Worm (Caenorhabditis elegans) whole organism, L3 larva: Measurements from ENCODE around the gene bath-7.
"Not testable (repeated sequence)": the region's sequence is repeated elsewhere in the genome, so short reads cannot be mapped to it uniquely, and the experiment has no call there.

Source experiments
- ZK546.5 ChIP-seq: sonication (generic microtip); optimal IDR thresholded peaks from 2 replicates; lab custom pipeline; 2017; ENCODE audit warnings: missing biosample characterization, missing genetic modification characterization
- aly-2 ChIP-seq: fragments of 150-350 bp; optimal IDR thresholded peaks from 2 replicates; lab custom pipeline; 2014; ENCODE audit warnings: missing biosample characterization, missing genetic modification characterization
- ceh-16 ChIP-seq: sonication (generic microtip); optimal IDR thresholded peaks from 2 replicates; lab custom pipeline; 2017; ENCODE audit warnings: missing biosample characterization, missing genetic modification characterization
- ceh-28 ChIP-seq: fragments of 150-350 bp; optimal IDR thresholded peaks from 2 replicates; lab custom pipeline; 2014; ENCODE audit warnings: missing biosample characterization, missing genetic modification reagents, missing genetic modification characterization
- ceh-82 ChIP-seq: fragments of 150-350 bp; optimal IDR thresholded peaks from 2 replicates; lab custom pipeline; 2014; ENCODE audit warnings: missing biosample characterization, missing genetic modification characterization
- ceh-9 ChIP-seq: sonication (generic microtip); optimal IDR thresholded peaks from 2 replicates; lab custom pipeline; 2018; ENCODE audit warnings: missing biosample characterization, missing genetic modification characterization
- daf-12 ChIP-seq: fragments of 150-350 bp; optimal IDR thresholded peaks from 2 replicates; lab custom pipeline; 2014; ENCODE audit warnings: missing biosample characterization, missing genetic modification reagents, missing genetic modification characterization
- egl-5 ChIP-seq: fragments of 150-350 bp; optimal IDR thresholded peaks from 2 replicates; lab custom pipeline; 2017; ENCODE audit warnings: missing biosample characterization, missing genetic modification reagents, missing genetic modification characterization, inconsistent platforms
- elt-1 ChIP-seq: fragments of 150-350 bp; optimal IDR thresholded peaks from 2 replicates; lab custom pipeline; 2014; ENCODE audit warnings: missing biosample characterization, missing genetic modification characterization
- elt-2 ChIP-seq: sonication (generic microtip); optimal IDR thresholded peaks from 2 replicates; lab custom pipeline; 2016; ENCODE audit warnings: missing genetic modification reagents, mild to moderate bottlenecking, missing genetic modification characterization, missing compliant biosample characterization
- elt-3 ChIP-seq, 3 experiments: fragments of 150-350 bp in 1 of 3; sonication (generic microtip) in 2 of 3; optimal IDR thresholded peaks; 2 replicates in 2 of 3; 4 replicates in 1 of 3; lab custom pipeline; 2014 to 2017; ENCODE audit warnings: missing biosample characterization in 3 of 3, missing genetic modification characterization in 3 of 3
- eor-1 ChIP-seq, 2 experiments: fragments of 150-350 bp; optimal IDR thresholded peaks; 2 replicates each; lab custom pipeline; 2014 to 2018; ENCODE audit warnings: missing biosample characterization in 2 of 2, missing genetic modification characterization in 2 of 2
- fkh-2 ChIP-seq: fragments of 150-350 bp; optimal IDR thresholded peaks from 2 replicates; lab custom pipeline; 2014; ENCODE audit warnings: missing biosample characterization, missing genetic modification reagents, missing genetic modification characterization
- jun-1 ChIP-seq: fragments of 150-350 bp; optimal IDR thresholded peaks from 2 replicates; lab custom pipeline; 2014; ENCODE audit warnings: missing biosample characterization, missing genetic modification reagents, missing genetic modification characterization
- lin-39 ChIP-seq: fragments of 150-350 bp; optimal IDR thresholded peaks from 2 replicates; lab custom pipeline; 2018; ENCODE audit warnings: missing biosample characterization, missing genetic modification reagents, missing genetic modification characterization
- lsy-12 ChIP-seq: sonication (generic microtip); optimal IDR thresholded peaks from 2 replicates; lab custom pipeline; 2016; ENCODE audit warnings: mild to moderate bottlenecking, missing genetic modification characterization, missing compliant biosample characterization
- mdl-1 ChIP-seq: fragments of 150-350 bp; optimal IDR thresholded peaks from 2 replicates; lab custom pipeline; 2014; ENCODE audit warnings: missing biosample characterization, missing genetic modification characterization
- nhr-12 ChIP-seq: fragments of 150-350 bp; optimal IDR thresholded peaks from 2 replicates; lab custom pipeline; 2014; ENCODE audit warnings: missing biosample characterization, missing genetic modification characterization
- nhr-237 ChIP-seq: fragments of 150-350 bp; optimal IDR thresholded peaks from 2 replicates; lab custom pipeline; 2014; ENCODE audit warnings: missing biosample characterization, missing genetic modification characterization
- nhr-25 ChIP-seq: sonication (generic microtip); optimal IDR thresholded peaks from 2 replicates; lab custom pipeline; 2017; ENCODE audit warnings: missing biosample characterization, missing genetic modification characterization
- nhr-77 ChIP-seq: fragments of 150-350 bp; optimal IDR thresholded peaks from 2 replicates; lab custom pipeline; 2014; ENCODE audit warnings: missing biosample characterization, missing genetic modification characterization
- pha-4 ChIP-seq: fragments of 150-350 bp; optimal IDR thresholded peaks from 2 replicates; lab custom pipeline; 2014; ENCODE audit warnings: missing biosample characterization, missing genetic modification reagents, missing genetic modification characterization
- pqm-1 ChIP-seq: fragments of 150-350 bp; optimal IDR thresholded peaks from 2 replicates; lab custom pipeline; 2017; ENCODE audit warnings: missing biosample characterization, missing genetic modification characterization, inconsistent platforms
- sea-2 ChIP-seq: fragments of 150-350 bp; sonication (generic microtip); optimal IDR thresholded peaks from 4 replicates; lab custom pipeline; 2014; ENCODE audit warnings: missing biosample characterization, missing genetic modification reagents, missing genetic modification characterization
- unc-62 ChIP-seq: fragments of 150-350 bp; sonication (generic microtip); optimal IDR thresholded peaks from 4 replicates; lab custom pipeline; 2014; ENCODE audit warnings: missing biosample characterization, missing genetic modification reagents, missing genetic modification characterization
- zag-1 ChIP-seq: fragments of 150-350 bp; optimal IDR thresholded peaks from 2 replicates; lab custom pipeline; 2014; ENCODE audit warnings: missing biosample characterization, missing genetic modification characterization

Gene bath-7

DNA sequence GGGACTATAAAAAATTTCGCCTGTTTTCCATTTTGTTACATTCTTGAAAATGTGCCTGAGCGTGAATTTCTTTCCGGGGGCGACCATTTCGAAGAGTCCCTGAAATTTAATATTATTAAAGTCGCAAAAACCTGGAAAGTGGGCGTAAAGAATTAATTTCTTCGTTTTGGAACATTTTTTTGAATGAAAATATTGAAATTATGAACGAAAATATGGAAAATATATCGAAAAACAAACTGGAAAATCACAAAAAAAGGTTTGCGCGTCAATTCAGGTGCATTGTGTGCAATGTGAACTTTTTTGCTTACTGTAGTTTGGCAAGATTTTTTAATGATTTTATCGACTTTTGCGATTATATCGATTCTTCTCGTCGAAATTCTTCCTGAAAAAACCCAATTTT lies at the start of gene bath-7:
bath-7 (minus strand) TSS at position 101 of the 400 bp plus-strand sequence.
- TF ChIP-seq ceh-82 (tag; lab: Kevin White, UChicago) (no peak), ceh-9 (tag; lab: Kevin White, UChicago) (no peak), nhr-25 (no peak)

- not testable (repeated sequence) for TF ChIP-seq mdl-1; zag-1 (tag; lab: Kevin White, UChicago); aly-2 (tag; lab: Kevin White, UChicago)
These were observed 34.6 kb upstream of the bath-7 start, which contains the start of gene math-49 for ce11 chrII:1955568-1955967. Gene math-49, minus strand, starts transcription at chrII:1955668.

DNA sequence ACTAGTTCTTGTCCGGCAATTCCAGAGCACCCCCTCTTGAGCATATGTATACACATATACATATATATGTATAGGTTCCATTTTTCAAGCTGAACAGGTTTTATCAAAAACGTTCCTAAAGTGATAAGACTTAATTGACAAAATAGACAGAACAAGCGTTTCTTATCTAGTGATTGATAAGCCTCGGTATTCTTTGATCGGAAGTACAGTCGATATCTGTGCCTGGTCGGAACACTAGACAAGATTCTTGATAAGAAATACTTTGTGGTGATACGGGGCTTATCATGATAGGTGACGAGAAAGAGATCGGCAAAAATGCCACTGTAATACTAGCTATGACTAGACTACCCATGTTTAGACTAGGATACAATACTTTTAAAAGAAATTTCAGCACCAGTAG lies 28.2 kb upstream of the bath-7 start:
- TF ChIP-seq pqm-1 (tag; lab: Kevin White, UChicago) (peak; percentile 81), elt-2 (tag; lab: Kevin White, UChicago) (peak; percentile 99), elt-3 (tag; optimal IDR thresholded peaks at IDR 0.05; lab: Kevin White, UChicago) (peak in 1 of 3 experiments; percentile 28), nhr-237 (tag; lab: Kevin White, UChicago) (no peak), nhr-77 (tag; lab: Kevin White, UChicago) (no peak), jun-1 (peak; percentile 68)

DNA sequence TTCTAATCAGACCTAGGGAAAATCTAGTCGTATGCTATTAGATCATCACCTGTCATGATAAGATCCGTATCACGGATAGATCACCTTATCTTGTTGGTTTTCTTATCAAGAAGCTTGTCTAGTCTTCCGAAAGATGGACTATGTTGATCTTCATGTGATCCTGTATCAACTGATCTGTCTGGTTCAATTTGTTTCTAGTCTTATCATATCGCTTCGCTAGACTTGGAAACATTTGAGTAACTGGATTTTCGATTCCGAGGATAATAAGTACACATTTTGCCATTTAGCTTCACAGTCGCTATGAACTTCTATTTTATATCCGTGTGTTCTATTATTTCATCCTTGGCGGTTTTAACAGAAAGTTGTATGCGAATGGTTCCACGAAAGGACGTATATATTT lies 27.5 kb upstream of the bath-7 start, which contains the start of gene ZK250.2:
ZK250.2 (plus strand) TSS at position 301 of the 400 bp plus-strand sequence.
- TF ChIP-seq lsy-12; fkh-2; nhr-77 (tag; lab: Kevin White, UChicago): not testable (repeated sequence)

DNA sequence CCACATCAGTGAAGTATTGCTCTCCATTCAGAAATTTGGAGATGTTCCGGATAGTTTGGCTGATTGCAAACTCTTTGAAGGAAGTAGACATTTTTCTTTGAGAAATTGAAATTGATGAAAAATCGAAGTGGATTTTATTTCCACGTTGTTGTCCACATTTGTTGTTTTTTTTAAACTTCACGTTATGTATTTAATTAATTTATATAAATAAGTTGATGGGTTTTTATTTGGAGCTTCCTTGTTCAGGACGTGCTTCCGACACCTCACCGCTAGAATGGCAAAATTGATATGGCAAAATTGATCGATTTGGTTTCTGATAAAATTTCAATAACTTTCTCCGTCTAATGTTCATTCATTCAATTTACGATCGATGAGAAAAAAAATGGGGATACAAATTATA lies 25.5 kb upstream of the bath-7 start, which contains the start of gene math-48:
math-48 (minus strand) TSS at position 101 of the 400 bp plus-strand sequence.
- no peak for TF ChIP-seq sea-2 (GFP tag; lab: Kevin White, UChicago)
- TF ChIP-seq nhr-12 (tag; lab: Kevin White, UChicago), result no peak
- TF ChIP-seq elt-1 (tag; lab: Kevin White, UChicago), result no peak
- no peak for TF ChIP-seq nhr-25

- TF ChIP-seq nhr-25, result no peak
- TF ChIP-seq unc-62 (GFP tag; lab: Kevin White, UChicago), result no peak
- TF ChIP-seq ZK546.5 (tag; lab: Kevin White, UChicago), result no peak
- no peak for TF ChIP-seq pha-4 (tag; lab: Kevin White, UChicago)
- no peak for TF ChIP-seq ceh-16
- TF ChIP-seq, all 47 proteins: peak for 0
These were observed 24.2 kb upstream of the bath-7 start, which contains the start of gene ZK250.14 for ce11 chrII:1945093-1945492. Gene ZK250.14, minus strand, starts transcription at chrII:1945193.

DNA sequence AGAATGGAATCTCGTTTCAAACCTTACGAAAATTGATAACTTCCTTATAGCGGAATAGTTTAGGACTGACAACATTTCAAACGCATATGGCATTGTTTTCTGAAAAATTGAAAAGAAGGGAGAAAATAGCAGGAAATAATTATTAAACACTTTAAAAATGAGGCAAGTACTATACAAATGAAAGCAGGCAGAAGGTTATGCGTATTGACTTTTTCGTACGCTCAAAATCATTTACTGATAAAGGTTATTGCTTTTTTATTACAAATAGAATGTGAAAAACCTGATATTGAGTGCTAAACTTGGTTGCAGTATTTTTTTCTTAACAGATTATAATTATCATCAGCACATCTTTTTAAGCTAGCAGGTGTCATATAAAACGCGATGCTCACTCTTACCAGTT lies 18.7 kb upstream of the bath-7 start, which contains the start of gene ZK250.13:
ZK250.13 (minus strand) TSS at position 101 of the 400 bp plus-strand sequence.
- TF ChIP-seq elt-1 (tag; lab: Kevin White, UChicago), result no peak
- peak; percentile 65 for TF ChIP-seq elt-2 (tag; lab: Kevin White, UChicago)

DNA sequence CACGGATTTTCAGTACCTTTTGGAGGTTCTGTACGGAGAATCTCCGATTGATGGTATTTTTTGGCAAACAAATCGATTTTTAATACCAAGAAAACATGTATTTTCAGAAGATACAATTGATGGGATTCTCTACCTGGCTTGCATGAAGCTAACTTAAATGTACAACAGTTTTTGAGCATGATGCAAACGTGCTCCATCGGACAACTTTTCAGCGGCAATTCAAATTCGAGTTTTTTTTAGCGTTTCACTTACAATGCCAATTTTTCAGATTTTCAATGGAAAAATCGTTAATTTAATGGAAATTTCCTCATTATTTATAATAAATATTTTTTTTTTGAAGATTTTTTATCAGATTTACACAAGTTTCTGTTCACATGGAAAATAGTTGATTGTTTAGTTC lies 7.7 kb upstream of the bath-7 start:
- TF ChIP-seq fkh-2, result no peak
- no peak for TF ChIP-seq eor-1 (tag; optimal IDR thresholded peaks at IDR 0.05; lab: Kevin White, UChicago)
- TF ChIP-seq nhr-237 (tag; lab: Kevin White, UChicago), result no peak
- no peak for TF ChIP-seq daf-12 (tag; lab: Kevin White, UChicago)
- TF ChIP-seq lsy-12, result no peak
- no peak for TF ChIP-seq ceh-28 (tag; lab: Kevin White, UChicago)
- TF ChIP-seq pqm-1 (tag; lab: Kevin White, UChicago), result no peak
- TF ChIP-seq pha-4 (tag; lab: Kevin White, UChicago), result no peak
- no peak for TF ChIP-seq elt-3 (tag; optimal IDR thresholded peaks at IDR 0.05; lab: Kevin White, UChicago)
- TF ChIP-seq lin-39 (tag; lab: Kevin White, UChicago), result no peak
- TF ChIP-seq egl-5, result no peak
- no peak for TF ChIP-seq jun-1
- no peak for TF ChIP-seq mdl-1
- TF ChIP-seq, all 47 proteins: peak for 0
